Worm (Caenorhabditis elegans) whole organism, L4/young adult: Measurements from ENCODE around the gene K10B2.4.

ENCODE experiments used
- W03F9.2 ChIP-seq: fragments of 150-350 bp; optimal IDR thresholded peaks from 2 replicates; lab custom pipeline; 2014; ENCODE audit warnings: missing biosample characterization, missing genetic modification characterization
- dao-5 ChIP-seq: sonication (generic microtip); optimal IDR thresholded peaks from 2 replicates; lab custom pipeline; 2016; ENCODE audit warnings: missing genotype, missing genetic modification characterization, moderate library complexity, missing compliant biosample characterization
- him-1 ChIP-seq: sonication (generic microtip); optimal IDR thresholded peaks from 2 replicates; lab custom pipeline; 2016; ENCODE audit warnings: missing genotype, missing genetic modification reagents, missing genetic modification characterization, missing compliant biosample characterization

ce11 chrII:6409098-6409497 lies 48.3 kb upstream of the K10B2.4 start:
- TF ChIP-seq W03F9.2 (tag; lab: Kevin White, UChicago) = no peak
- no peak for TF ChIP-seq dao-5 (tag; lab: Kevin White, UChicago)
- no peak for TF ChIP-seq him-1
